Fruit fly (Drosophila melanogaster) whole organism, embryonic: ENCODE results near the gene CG14194.

Experiments used
- ATbp ChIP-seq: fragments of 200-800 bp; sonication (Bioruptor generic); optimal IDR thresholded peaks from 2 replicates; lab custom pipeline; 2017; ENCODE audit warnings: missing biosample characterization, mild to moderate bottlenecking, missing genetic modification characterization, missing genetic modification reagents
- Atf-2 ChIP-seq: fragments of 200-800 bp; sonication (Bioruptor generic); optimal IDR thresholded peaks from 2 replicates; lab custom pipeline; 2016; ENCODE audit warnings: missing biosample characterization, missing genetic modification characterization
- BEAF-32 ChIP-seq: fragments of 200-800 bp; sonication (Bioruptor generic); optimal IDR thresholded peaks from 3 replicates; lab custom pipeline; 2017; ENCODE audit warnings: missing biosample characterization, missing genetic modification characterization, mild to moderate bottlenecking, moderate library complexity, missing genetic modification reagents
- CG10267 ChIP-seq: fragments of 200-800 bp; sonication (Bioruptor generic); optimal IDR thresholded peaks from 2 replicates; lab custom pipeline; 2018; ENCODE audit warnings: missing biosample characterization, mild to moderate bottlenecking, missing genetic modification characterization, moderate library complexity
- CG11504 ChIP-seq: fragments of 200-800 bp; sonication (Bioruptor generic); optimal IDR thresholded peaks from 3 replicates; lab custom pipeline; 2019; ENCODE audit warnings: missing biosample characterization, mild to moderate bottlenecking, missing genetic modification characterization, moderate library complexity
- CG11695 ChIP-seq: fragments of 200-800 bp; sonication (Bioruptor generic); IDR thresholded peaks from 3 replicates; pipeline ENCODE4 v1.3.6; 2022; ENCODE audit warnings: missing biosample characterization, missing genetic modification characterization
- CG15073 ChIP-seq: fragments of 200-800 bp; sonication (Bioruptor generic); optimal IDR thresholded peaks from 2 replicates; lab custom pipeline; 2016; ENCODE audit warnings: missing biosample characterization, missing genetic modification characterization
- CG17186 ChIP-seq: fragments of 200-800 bp; sonication (Bioruptor generic); optimal IDR thresholded peaks from 3 replicates; lab custom pipeline; 2017; ENCODE audit warnings: missing biosample characterization, missing genetic modification reagents, missing genetic modification characterization
- CG17385 ChIP-seq: fragments of 200-800 bp; sonication (Bioruptor generic); optimal IDR thresholded peaks from 3 replicates; lab custom pipeline; 2018; ENCODE audit warnings: missing biosample characterization, mild to moderate bottlenecking, missing genetic modification characterization
- CG18011 ChIP-seq: fragments of 200-800 bp; sonication (Bioruptor generic); optimal IDR thresholded peaks from 2 replicates; lab custom pipeline; 2017; ENCODE audit warnings: missing biosample characterization, missing genetic modification characterization, mild to moderate bottlenecking, moderate library complexity, missing genotype
- CG3065 ChIP-seq: fragments of 200-800 bp; sonication (Bioruptor generic); optimal IDR thresholded peaks from 2 replicates; lab custom pipeline; 2016; ENCODE audit warnings: missing biosample characterization, missing genetic modification characterization
- CG33557 ChIP-seq: fragments of 200-800 bp; sonication (Bioruptor generic); optimal IDR thresholded peaks from 2 replicates; lab custom pipeline; 2019; ENCODE audit warnings: missing biosample characterization, mild to moderate bottlenecking, missing genetic modification characterization, moderate library complexity
- CG4404 ChIP-seq: fragments of 200-800 bp; sonication (Bioruptor generic); IDR thresholded peaks from 2 replicates; pipeline ENCODE4 v1.3.6; 2022; ENCODE audit warnings: missing biosample characterization, missing genetic modification characterization
- CG6254 ChIP-seq: fragments of 200-800 bp; sonication (Bioruptor generic); optimal IDR thresholded peaks from 3 replicates; lab custom pipeline; 2017; ENCODE audit warnings: mild to moderate bottlenecking, missing biosample characterization, missing genetic modification reagents, missing genetic modification characterization
- CG6683 ChIP-seq: fragments of 200-800 bp; sonication (Bioruptor generic); optimal IDR thresholded peaks from 2 replicates; lab custom pipeline; 2017; ENCODE audit warnings: missing biosample characterization, mild to moderate bottlenecking, missing genetic modification characterization, missing genetic modification reagents
- CG7839 ChIP-seq: fragments of 200-800 bp; sonication (Bioruptor generic); optimal IDR thresholded peaks from 3 replicates; lab custom pipeline; 2018; ENCODE audit warnings: missing biosample characterization, mild to moderate bottlenecking, missing genetic modification characterization, moderate library complexity
- CG8290 ChIP-seq, 3 experiments: fragments of 200-800 bp; sonication (Bioruptor generic); optimal IDR thresholded peaks; 2 replicates each; lab custom pipeline; 2016 to 2019; ENCODE audit warnings: missing biosample characterization in 3 of 3, missing genetic modification characterization in 3 of 3, mild to moderate bottlenecking in 2 of 3, moderate library complexity in 1 of 3
- D19A ChIP-seq: fragments of 200-800 bp; optimal IDR thresholded peaks from 3 replicates; lab custom pipeline; 2019; ENCODE audit warnings: missing biosample characterization, mild to moderate bottlenecking, missing genetic modification characterization, moderate library complexity
- Drgx ChIP-seq: fragments of 200-800 bp; sonication (Bioruptor generic); IDR thresholded peaks from 2 replicates; pipeline ENCODE4 v1.3.6; 2022; ENCODE audit warnings: missing biosample characterization, missing genetic modification characterization
- Ets65A ChIP-seq: fragments of 200-800 bp; sonication (Bioruptor generic); peaks from one replicate; lab custom pipeline; 2016; ENCODE audit warnings: missing biosample characterization, missing genetic modification characterization
- Fer1 ChIP-seq: fragments of 200-800 bp; sonication (Bioruptor generic); optimal IDR thresholded peaks from 2 replicates; lab custom pipeline; 2017; ENCODE audit warnings: missing biosample characterization, mild to moderate bottlenecking, missing genetic modification characterization
- H2.0 ChIP-seq: fragments of 200-800 bp; sonication (Bioruptor generic); IDR thresholded peaks from 2 replicates; pipeline ENCODE4 v1.3.6; 2022; ENCODE audit warnings: missing biosample characterization, missing genetic modification characterization
- MTF-1 ChIP-seq: fragments of 200-800 bp; sonication (Bioruptor generic); optimal IDR thresholded peaks from 2 replicates; lab custom pipeline; 2018; ENCODE audit warnings: missing biosample characterization, mild to moderate bottlenecking, missing genetic modification characterization, borderline replicate concordance
- Optix ChIP-seq: fragments of 200-800 bp; sonication (Bioruptor generic); IDR thresholded peaks from 3 replicates; pipeline ENCODE4 v1.3.6; 2022; ENCODE audit warnings: missing biosample characterization, missing genetic modification characterization
- Ptx1 ChIP-seq: fragments of 200-800 bp; sonication (Bioruptor generic); IDR thresholded peaks from 2 replicates; pipeline ENCODE4 v1.3.6; 2022; ENCODE audit warnings: missing biosample characterization, missing genetic modification characterization
- Rfx ChIP-seq: fragments of 200-800 bp; sonication (Bioruptor generic); IDR thresholded peaks from 2 replicates; pipeline ENCODE4 v1.3.6; 2022; ENCODE audit warnings: missing biosample characterization, missing genetic modification characterization
- Spps ChIP-seq: fragments of 200-800 bp; sonication (Bioruptor generic); optimal IDR thresholded peaks from 2 replicates; lab custom pipeline; 2018; ENCODE audit warnings: missing biosample characterization, mild to moderate bottlenecking, missing genetic modification characterization
- Sry-δ ChIP-seq: fragments of 200-800 bp; sonication (Bioruptor generic); optimal IDR thresholded peaks from 2 replicates; lab custom pipeline; 2016; ENCODE audit warnings: missing biosample characterization, missing genetic modification characterization
- Vsx1 ChIP-seq: fragments of 200-800 bp; sonication (Bioruptor generic); optimal IDR thresholded peaks from 2 replicates; lab custom pipeline; 2017; ENCODE audit warnings: missing biosample characterization, mild to moderate bottlenecking, missing genetic modification characterization, missing genetic modification reagents
- Xbp1 ChIP-seq: fragments of 200-800 bp; sonication (Bioruptor generic); optimal IDR thresholded peaks from 3 replicates; lab custom pipeline; 2016; ENCODE audit warnings: missing biosample characterization, mild to moderate bottlenecking, missing genetic modification characterization
- al ChIP-seq: fragments of 200-800 bp; sonication (Bioruptor generic); IDR thresholded peaks from 2 replicates; pipeline ENCODE4 v1.3.6; 2022; ENCODE audit warnings: missing biosample characterization, missing genetic modification characterization
- cato ChIP-seq: fragments of 200-800 bp; sonication (Bioruptor generic); optimal IDR thresholded peaks from 2 replicates; lab custom pipeline; 2016; ENCODE audit warnings: missing biosample characterization, missing genetic modification characterization, borderline replicate concordance
- caup ChIP-seq: fragments of 200-800 bp; sonication (Bioruptor generic); optimal IDR thresholded peaks from 3 replicates; lab custom pipeline; 2017; ENCODE audit warnings: missing biosample characterization, mild to moderate bottlenecking, missing genetic modification characterization, moderate library complexity; ENCODE audit not compliant: severe bottlenecking
- crol ChIP-seq: fragments of 200-800 bp; sonication (Bioruptor generic); IDR thresholded peaks from 2 replicates; pipeline ENCODE4 v1.3.6; 2022; ENCODE audit warnings: missing biosample characterization, missing genetic modification characterization
- dimm ChIP-seq: fragments of 200-800 bp; sonication (Bioruptor generic); IDR thresholded peaks from 2 replicates; pipeline ENCODE4 v1.3.6; 2022; ENCODE audit warnings: missing biosample characterization, missing genetic modification characterization
- dmrt99B ChIP-seq: fragments of 200-800 bp; sonication (Bioruptor generic); optimal IDR thresholded peaks from 2 replicates; lab custom pipeline; 2018; ENCODE audit warnings: missing biosample characterization, mild to moderate bottlenecking, missing genetic modification characterization, moderate library complexity
- eyg ChIP-seq: fragments of 200-800 bp; sonication (Bioruptor generic); optimal IDR thresholded peaks from 3 replicates; lab custom pipeline; 2016; ENCODE audit warnings: missing biosample characterization, missing genetic modification characterization
- gce ChIP-seq: fragments of 200-800 bp; sonication (Bioruptor generic); IDR thresholded peaks from 3 replicates; pipeline ENCODE4 v1.3.6; 2022; ENCODE audit warnings: missing biosample characterization, missing genetic modification characterization
- grau ChIP-seq: fragments of 200-800 bp; optimal IDR thresholded peaks from 3 replicates; lab custom pipeline; 2019; ENCODE audit warnings: missing biosample characterization, mild to moderate bottlenecking, missing genetic modification characterization, moderate library complexity
- gt ChIP-seq: fragments of 200-800 bp; sonication (Bioruptor generic); IDR thresholded peaks from 2 replicates; pipeline ENCODE4 v1.3.6; 2022; ENCODE audit warnings: missing biosample characterization, missing genetic modification characterization
- kah ChIP-seq: fragments of 200-800 bp; sonication (Bioruptor generic); optimal IDR thresholded peaks from 2 replicates; lab custom pipeline; 2018; ENCODE audit warnings: missing biosample characterization, mild to moderate bottlenecking, missing genetic modification characterization
- kni ChIP-seq: fragments of 200-800 bp; sonication (Bioruptor generic); optimal IDR thresholded peaks from 3 replicates; lab custom pipeline; 2017; ENCODE audit warnings: mild to moderate bottlenecking, missing biosample characterization, missing genetic modification reagents, missing genetic modification characterization
- maf-S ChIP-seq: fragments of 200-800 bp; sonication (Bioruptor generic); optimal IDR thresholded peaks from 2 replicates; lab custom pipeline; 2016; ENCODE audit warnings: missing biosample characterization, missing genetic modification characterization
- nmo ChIP-seq: fragments of 200-800 bp; sonication (Bioruptor generic); optimal IDR thresholded peaks from 2 replicates; lab custom pipeline; 2018; ENCODE audit warnings: missing biosample characterization, mild to moderate bottlenecking, missing genetic modification characterization, moderate library complexity
- nom ChIP-seq: fragments of 200-800 bp; sonication (Bioruptor generic); optimal IDR thresholded peaks from 2 replicates; lab custom pipeline; 2017; ENCODE audit warnings: missing biosample characterization, missing genetic modification characterization, mild to moderate bottlenecking, moderate library complexity, missing genetic modification reagents
- peb ChIP-seq: fragments of 200-800 bp; sonication (Bioruptor generic); IDR thresholded peaks from 2 replicates; pipeline ENCODE4 v1.3.6; 2022; ENCODE audit warnings: missing biosample characterization, missing genetic modification characterization
- row ChIP-seq: fragments of 200-800 bp; sonication (Bioruptor generic); IDR thresholded peaks from 3 replicates; pipeline ENCODE4 v1.3.6; 2022; ENCODE audit warnings: missing biosample characterization, missing genetic modification characterization
- tup ChIP-seq: fragments of 200-800 bp; sonication (Bioruptor generic); optimal IDR thresholded peaks from 2 replicates; lab custom pipeline; 2016; ENCODE audit warnings: missing biosample characterization, mild to moderate bottlenecking, missing genetic modification characterization, moderate library complexity
- zfh2 ChIP-seq: fragments of 200-800 bp; sonication (Bioruptor generic); optimal IDR thresholded peaks from 2 replicates; lab custom pipeline; 2016; ENCODE audit warnings: missing biosample characterization, missing genetic modification characterization

Gene CG14194

DNA sequence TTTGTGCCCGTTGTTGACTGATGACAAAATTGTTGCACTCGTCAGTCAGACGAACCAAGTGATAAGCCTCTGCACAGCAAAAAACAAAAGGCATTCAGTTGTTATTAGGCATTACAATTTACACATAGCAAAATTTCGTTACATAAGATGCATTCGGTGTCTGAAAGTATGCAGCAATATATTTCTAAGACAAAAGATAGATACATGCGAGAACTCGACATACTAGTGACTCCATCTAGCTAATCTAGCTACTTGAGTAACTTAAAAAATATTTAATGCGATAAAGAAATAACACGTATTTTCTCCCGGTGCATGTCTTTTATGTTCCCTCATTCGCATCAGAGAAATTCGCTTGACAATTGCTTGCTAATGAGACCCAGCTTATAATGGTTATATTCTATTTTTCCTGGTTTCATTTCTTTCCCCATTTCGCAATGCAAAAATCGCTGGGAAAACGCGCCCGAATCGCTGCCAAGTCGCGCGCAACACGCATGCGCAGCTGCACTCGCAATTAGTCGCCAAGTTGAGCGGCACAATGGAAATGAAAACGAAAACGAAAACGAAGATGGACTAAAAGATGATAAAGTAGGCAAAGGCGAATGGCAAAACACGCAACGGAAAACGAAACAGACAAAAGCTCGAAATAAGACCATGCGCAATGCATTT lies 31.0 kb upstream of the CG14194 start (continued):
- TF ChIP-seq gt (GFP tag; lab: Robert Waterston, UW) = no peak
- peak; percentile 28 for TF ChIP-seq CG17385 (GFP tag; lab: Kevin White, UChicago)
- no peak for TF ChIP-seq BEAF-32
- no peak for TF ChIP-seq cato (GFP tag; lab: Kevin White, UChicago)
- TF ChIP-seq Vsx1 (GFP tag; lab: Kevin White, UChicago) = no peak
- no peak for TF ChIP-seq CG10267 (tag; lab: Kevin White, UChicago)
- no peak for TF ChIP-seq Optix
- peak; percentile 32 for TF ChIP-seq dmrt99B
- TF ChIP-seq Spps (tag; lab: Kevin White, UChicago) = no peak
- no peak for TF ChIP-seq CG8290 (GFP tag; optimal IDR thresholded peaks at IDR 0.05; lab: Kevin White, UChicago)
- peak in 1 of 2 experiments; percentile 32 for TF ChIP-seq CG8290 (tag; optimal IDR thresholded peaks at IDR 0.05; lab: Kevin White, UChicago)
- TF ChIP-seq gce (GFP tag; lab: Robert Waterston, UW) = no peak
- TF ChIP-seq CG17186 (GFP tag; lab: Kevin White, UChicago) = no peak
- TF ChIP-seq CG3065 (GFP tag; lab: Kevin White, UChicago) = no peak
- TF ChIP-seq Drgx = peak; percentile 54
- no peak for TF ChIP-seq CG6254 (GFP tag; lab: Kevin White, UChicago)
- no peak for TF ChIP-seq al (GFP tag; lab: Robert Waterston, UW)
- TF ChIP-seq zfh2 (GFP tag; lab: Kevin White, UChicago) = no peak
- TF ChIP-seq H2.0 = no peak
- no peak for TF ChIP-seq CG15073 (GFP tag; lab: Kevin White, UChicago)
- TF ChIP-seq MTF-1 (GFP tag; lab: Kevin White, UChicago) = no peak
- TF ChIP-seq tup (GFP tag; lab: Kevin White, UChicago) = no peak
- TF ChIP-seq CG7839 = peak; percentile 44
- TF ChIP-seq nmo (GFP tag; lab: Kevin White, UChicago) = peak; percentile 30
- no peak for TF ChIP-seq peb (GFP tag; lab: Robert Waterston, UW)
- no peak for TF ChIP-seq Atf-2 (GFP tag; lab: Kevin White, UChicago)
- peak; percentile 19 for TF ChIP-seq nom
- TF ChIP-seq caup (GFP tag; lab: Kevin White, UChicago) = no peak
- no peak for TF ChIP-seq CG11504 (tag; lab: Kevin White, UChicago)
- no peak for TF ChIP-seq Rfx
- peak; percentile 87 for TF ChIP-seq Ets65A (GFP tag; lab: Kevin White, UChicago)
- TF ChIP-seq Xbp1 (GFP tag; lab: Kevin White, UChicago) = no peak
- no peak for TF ChIP-seq CG6683 (GFP tag; lab: Kevin White, UChicago)
- TF ChIP-seq D19A (tag; lab: Kevin White, UChicago) = no peak
- no peak for TF ChIP-seq Fer1 (GFP tag; lab: Kevin White, UChicago)
- TF ChIP-seq ATbp (GFP tag; lab: Kevin White, UChicago) = peak; percentile 9
- no peak for TF ChIP-seq Sry-δ (GFP tag; lab: Kevin White, UChicago)
- no peak for TF ChIP-seq eyg (GFP tag; lab: Kevin White, UChicago)
- no peak for TF ChIP-seq dimm
- TF ChIP-seq kah (GFP tag; lab: Kevin White, UChicago) = no peak
- peak; percentile 19 for TF ChIP-seq grau
- TF ChIP-seq CG4404 = no peak
- no peak for TF ChIP-seq crol
- TF ChIP-seq CG18011 = no peak
- no peak for TF ChIP-seq CG33557 (GFP tag; lab: Kevin White, UChicago)
- no peak for TF ChIP-seq kni (GFP tag; lab: Kevin White, UChicago)
- TF ChIP-seq Ptx1 = no peak
- TF ChIP-seq CG11695 (GFP tag; lab: Robert Waterston, UW) = no peak
- TF ChIP-seq row (GFP tag; lab: Robert Waterston, UW) = peak; percentile 30; the same call in 1 of the 3 replicates
- no peak for TF ChIP-seq maf-S (GFP tag; lab: Kevin White, UChicago)
